Fruit fly (Drosophila melanogaster): Measurements from ENCODE around the gene emb.
A peak's percentile ranks its signal among the peaks of the same experiment; 100 is the strongest.

emb gene

dm6 chr2L:8420259-8420930 lies 17.0 kb downstream of the emb start (continued):
- peak; percentile 54 for TF ChIP-seq CG10631 (GFP tag; optimal IDR thresholded peaks at IDR 0.05)
- TF ChIP-seq CG7368 (GFP tag; optimal IDR thresholded peaks at IDR 0.05), result no peak
- TF ChIP-seq dsx (GFP tag; optimal IDR thresholded peaks at IDR 0.05; ENCODE audit: poor library complexity, severe bottlenecking), result peak; percentile 72
- no peak for TF ChIP-seq CG11902 (GFP tag; optimal IDR thresholded peaks at IDR 0.05)
- TF ChIP-seq acj6 (GFP tag; optimal IDR thresholded peaks at IDR 0.05), result peak; percentile 14
- no peak for TF ChIP-seq net (GFP tag; optimal IDR thresholded peaks at IDR 0.05)
- TF ChIP-seq CG31627 (GFP tag; optimal IDR thresholded peaks at IDR 0.05), result peak; percentile 2
- peak; percentile 67 for TF ChIP-seq CG9139 (GFP tag; optimal IDR thresholded peaks at IDR 0.05)
- peak; percentile 23 for TF ChIP-seq Smox (GFP tag; optimal IDR thresholded peaks at IDR 0.05)
- peak; percentile 67 for TF ChIP-seq Eip78C (GFP tag)
- TF ChIP-seq dac (GFP tag; optimal IDR thresholded peaks at IDR 0.05), result no peak
- no peak for TF ChIP-seq fd85E (GFP tag; optimal IDR thresholded peaks at IDR 0.05)
- TF ChIP-seq CG1621 (tag; optimal IDR thresholded peaks at IDR 0.05), result peak; percentile 46
- no peak for TF ChIP-seq esn (GFP tag; optimal IDR thresholded peaks at IDR 0.05)

- TF ChIP-seq CG16779 (tag; optimal IDR thresholded peaks at IDR 0.05) (no peak), Eip75B (GFP tag; optimal IDR thresholded peaks at IDR 0.05) (no peak), CG3032 (tag; optimal IDR thresholded peaks at IDR 0.05) (no peak), Hr4 (GFP tag; optimal IDR thresholded peaks at IDR 0.05) (no peak), eg (GFP tag; IDR thresholded peaks at IDR 0.05) (no peak), Sox14 (GFP tag; optimal IDR thresholded peaks at IDR 0.05) (no peak), CG8319 (GFP tag; optimal IDR thresholded peaks at IDR 0.05) (no peak), salr (GFP tag; optimal IDR thresholded peaks at IDR 0.05) (no peak), CG3919 (GFP tag; optimal IDR thresholded peaks at IDR 0.05) (no peak), fd85E (GFP tag; optimal IDR thresholded peaks at IDR 0.05) (no peak), Blimp-1 (GFP tag; optimal IDR thresholded peaks at IDR 0.05) (no peak), Gug (GFP tag; IDR thresholded peaks at IDR 0.05) (no peak), cyc (GFP tag; optimal IDR thresholded peaks at IDR 0.05) (no peak), Sox102F (GFP tag; optimal IDR thresholded peaks at IDR 0.05) (no peak), CG6276 (GFP tag; optimal IDR thresholded peaks at IDR 0.05) (no peak), CG31627 (GFP tag; optimal IDR thresholded peaks at IDR 0.05) (no peak), acj6 (GFP tag; optimal IDR thresholded peaks at IDR 0.05) (no peak), topi (GFP tag; optimal IDR thresholded peaks at IDR 0.05) (no peak), CG1621 (tag; optimal IDR thresholded peaks at IDR 0.05) (no peak), CG6792 (GFP tag; optimal IDR thresholded peaks at IDR 0.05) (no peak)
Measured at dm6 chr2L:8421717-8422116, 18.3 kb downstream of the emb start.

dm6 chr2L:8423047-8423446 lies 19.7 kb downstream of the emb start:
- no peak for TF ChIP-seq acj6 (GFP tag; optimal IDR thresholded peaks at IDR 0.05)
- peak; percentile 46 for TF ChIP-seq dsx (GFP tag; optimal IDR thresholded peaks at IDR 0.05; ENCODE audit: poor library complexity, severe bottlenecking)
- TF ChIP-seq Eip78C (GFP tag), result peak; percentile 49
- no peak for TF ChIP-seq CG8319 (GFP tag; optimal IDR thresholded peaks at IDR 0.05)

- no peak for TF ChIP-seq CG3032 (tag; optimal IDR thresholded peaks at IDR 0.05)
- no peak for TF ChIP-seq lz (GFP tag; optimal IDR thresholded peaks at IDR 0.05)
- TF ChIP-seq CG34406 (GFP tag; optimal IDR thresholded peaks at IDR 0.05), result no peak
- peak; percentile 6 for TF ChIP-seq acj6 (GFP tag; optimal IDR thresholded peaks at IDR 0.05)
- peak; percentile 35 for TF ChIP-seq esn (GFP tag; optimal IDR thresholded peaks at IDR 0.05)
- no peak for TF ChIP-seq CG32006 (GFP tag; optimal IDR thresholded peaks at IDR 0.05)
- peak; percentile 57 for TF ChIP-seq Sox102F (GFP tag; optimal IDR thresholded peaks at IDR 0.05)
- peak; percentile 23 for TF ChIP-seq fkh (GFP tag; optimal IDR thresholded peaks at IDR 0.05)
- peak; percentile 53 for TF ChIP-seq svp (GFP tag)
- TF ChIP-seq CG6808 (GFP tag; optimal IDR thresholded peaks at IDR 0.05), result peak; percentile 58
- peak in 1 of 2 experiments; percentile 33 for TF ChIP-seq ss (GFP tag; optimal IDR thresholded peaks at IDR 0.05)
- TF ChIP-seq CG6854 (GFP tag; optimal IDR thresholded peaks at IDR 0.05), result no peak
- peak; percentile 36 for TF ChIP-seq CG10669 (GFP tag; optimal IDR thresholded peaks at IDR 0.05)
- TF ChIP-seq Eip78C (GFP tag), result peak; percentile 54
- no peak for TF ChIP-seq CG11294 (GFP tag; IDR thresholded peaks at IDR 0.05)
- TF ChIP-seq CG8632 (GFP tag; optimal IDR thresholded peaks at IDR 0.05), result no peak
- TF ChIP-seq CG3919 (GFP tag; optimal IDR thresholded peaks at IDR 0.05), result peak; percentile 7
- TF ChIP-seq CG6163 (GFP tag; IDR thresholded peaks at IDR 0.05), result no peak
- no peak for TF ChIP-seq vri (GFP tag; optimal IDR thresholded peaks at IDR 0.05)
- TF ChIP-seq Smox (GFP tag; optimal IDR thresholded peaks at IDR 0.05), result no peak
- no peak for TF ChIP-seq net (GFP tag; optimal IDR thresholded peaks at IDR 0.05)
- TF ChIP-seq Met (GFP tag; optimal IDR thresholded peaks at IDR 0.05), result peak; percentile 40
Measured at dm6 chr2L:8423460-8424089, 20.2 kb downstream of the emb start.

Measured in whole organism, prepupa.